Worm (Caenorhabditis elegans) whole organism, L3 larva: ENCODE results near the gene fbxa-208.

Source experiments
- R02D3.7 ChIP-seq: fragments of 150-350 bp; optimal IDR thresholded peaks from 2 replicates; lab custom pipeline; 2014; ENCODE audit warnings: missing biosample characterization, missing genetic modification characterization
- ceh-28 ChIP-seq: fragments of 150-350 bp; optimal IDR thresholded peaks from 2 replicates; lab custom pipeline; 2014; ENCODE audit warnings: missing biosample characterization, missing genetic modification reagents, missing genetic modification characterization
- daf-12 ChIP-seq: fragments of 150-350 bp; optimal IDR thresholded peaks from 2 replicates; lab custom pipeline; 2014; ENCODE audit warnings: missing biosample characterization, missing genetic modification reagents, missing genetic modification characterization
- elt-1 ChIP-seq: fragments of 150-350 bp; optimal IDR thresholded peaks from 2 replicates; lab custom pipeline; 2014; ENCODE audit warnings: missing biosample characterization, missing genetic modification characterization
- elt-2 ChIP-seq: sonication (generic microtip); optimal IDR thresholded peaks from 2 replicates; lab custom pipeline; 2016; ENCODE audit warnings: missing genetic modification reagents, mild to moderate bottlenecking, missing genetic modification characterization, missing compliant biosample characterization
- elt-3 ChIP-seq, 3 experiments: fragments of 150-350 bp in 1 of 3; sonication (generic microtip) in 2 of 3; optimal IDR thresholded peaks; 2 replicates in 2 of 3; 4 replicates in 1 of 3; lab custom pipeline; 2014 to 2017; ENCODE audit warnings: missing biosample characterization in 3 of 3, missing genetic modification characterization in 3 of 3
- eor-1 ChIP-seq, 2 experiments: fragments of 150-350 bp; optimal IDR thresholded peaks; 2 replicates each; lab custom pipeline; 2014 to 2018; ENCODE audit warnings: missing biosample characterization in 2 of 2, missing genetic modification characterization in 2 of 2
- fos-1 ChIP-seq: fragments of 150-350 bp; optimal IDR thresholded peaks from 2 replicates; lab custom pipeline; 2014; ENCODE audit warnings: missing biosample characterization, missing genetic modification characterization
- hmg-11 ChIP-seq: sonication (generic microtip); optimal IDR thresholded peaks from 2 replicates; lab custom pipeline; 2016; ENCODE audit warnings: missing genetic modification characterization, missing compliant biosample characterization
- jun-1 ChIP-seq: fragments of 150-350 bp; optimal IDR thresholded peaks from 2 replicates; lab custom pipeline; 2014; ENCODE audit warnings: missing biosample characterization, missing genetic modification reagents, missing genetic modification characterization
- lin-15B ChIP-seq: fragments of 150-350 bp; optimal IDR thresholded peaks from 2 replicates; lab custom pipeline; 2014; ENCODE audit warnings: missing biosample characterization, missing genetic modification characterization
- lin-39 ChIP-seq: fragments of 150-350 bp; optimal IDR thresholded peaks from 2 replicates; lab custom pipeline; 2018; ENCODE audit warnings: missing biosample characterization, missing genetic modification reagents, missing genetic modification characterization
- lsy-12 ChIP-seq: sonication (generic microtip); optimal IDR thresholded peaks from 2 replicates; lab custom pipeline; 2016; ENCODE audit warnings: mild to moderate bottlenecking, missing genetic modification characterization, missing compliant biosample characterization
- mdl-1 ChIP-seq: fragments of 150-350 bp; optimal IDR thresholded peaks from 2 replicates; lab custom pipeline; 2014; ENCODE audit warnings: missing biosample characterization, missing genetic modification characterization
- nfya-1 ChIP-seq: sonication (generic microtip); optimal IDR thresholded peaks from 2 replicates; lab custom pipeline; 2017; ENCODE audit warnings: missing genetic modification characterization, mild to moderate bottlenecking, missing compliant biosample characterization, antibody characterized with exemption, moderate library complexity; ENCODE audit not compliant: insufficient read depth
- nhr-11 ChIP-seq: fragments of 150-350 bp; optimal IDR thresholded peaks from 2 replicates; lab custom pipeline; 2014; ENCODE audit warnings: missing biosample characterization, missing genetic modification characterization
- nhr-23 ChIP-seq: fragments of 150-350 bp; optimal IDR thresholded peaks from 2 replicates; lab custom pipeline; 2014; ENCODE audit warnings: missing biosample characterization, missing genetic modification reagents, missing genetic modification characterization
- nhr-237 ChIP-seq: fragments of 150-350 bp; optimal IDR thresholded peaks from 2 replicates; lab custom pipeline; 2014; ENCODE audit warnings: missing biosample characterization, missing genetic modification characterization
- nhr-25 ChIP-seq: sonication (generic microtip); optimal IDR thresholded peaks from 2 replicates; lab custom pipeline; 2017; ENCODE audit warnings: missing biosample characterization, missing genetic modification characterization
- nhr-28 ChIP-seq: fragments of 150-350 bp; optimal IDR thresholded peaks from 2 replicates; lab custom pipeline; 2014; ENCODE audit warnings: missing biosample characterization, missing genetic modification characterization
- nhr-67 ChIP-seq: fragments of 150-350 bp; optimal IDR thresholded peaks from 2 replicates; lab custom pipeline; 2014; ENCODE audit warnings: missing biosample characterization, missing genetic modification characterization
- nhr-77 ChIP-seq: fragments of 150-350 bp; optimal IDR thresholded peaks from 2 replicates; lab custom pipeline; 2014; ENCODE audit warnings: missing biosample characterization, missing genetic modification characterization
- pha-4 ChIP-seq: fragments of 150-350 bp; optimal IDR thresholded peaks from 2 replicates; lab custom pipeline; 2014; ENCODE audit warnings: missing biosample characterization, missing genetic modification reagents, missing genetic modification characterization
- pqm-1 ChIP-seq: fragments of 150-350 bp; optimal IDR thresholded peaks from 2 replicates; lab custom pipeline; 2017; ENCODE audit warnings: missing biosample characterization, missing genetic modification characterization, inconsistent platforms
- sea-2 ChIP-seq: fragments of 150-350 bp; sonication (generic microtip); optimal IDR thresholded peaks from 4 replicates; lab custom pipeline; 2014; ENCODE audit warnings: missing biosample characterization, missing genetic modification reagents, missing genetic modification characterization
- skn-1 ChIP-seq: fragments of 150-350 bp; optimal IDR thresholded peaks from 2 replicates; lab custom pipeline; 2014; ENCODE audit warnings: missing biosample characterization, missing genetic modification characterization
- snpc-4 ChIP-seq: fragments of 150-350 bp; optimal IDR thresholded peaks from 2 replicates; lab custom pipeline; 2014; ENCODE audit warnings: missing biosample characterization, missing genetic modification characterization
- tbx-2 ChIP-seq: sonication (generic microtip); optimal IDR thresholded peaks from 2 replicates; lab custom pipeline; 2016; ENCODE audit warnings: mild to moderate bottlenecking, missing genetic modification characterization, missing compliant biosample characterization
- unc-39 ChIP-seq: sonication (generic microtip); optimal IDR thresholded peaks from 4 replicates; lab custom pipeline; 2017; ENCODE audit warnings: missing biosample characterization, missing genetic modification characterization
- ztf-4 ChIP-seq: fragments of 150-350 bp; optimal IDR thresholded peaks from 2 replicates; lab custom pipeline; 2014; ENCODE audit warnings: missing biosample characterization, missing genetic modification characterization

Gene fbxa-208

ce11 chrIII:1230174-1230573 lies 26.4 kb upstream of the fbxa-208 start, which contains the start of gene pes-4:
Gene pes-4 (minus strand): TSS chrIII:1230274.
- no peak for TF ChIP-seq ceh-28 (tag; lab: Kevin White, UChicago)

ce11 chrIII:1230672-1231071 lies 25.9 kb upstream of the fbxa-208 start:
- TF ChIP-seq ztf-4 (tag; lab: Kevin White, UChicago), result no peak
- no peak for TF ChIP-seq elt-2 (tag; lab: Kevin White, UChicago)
- no peak for TF ChIP-seq mdl-1 (tag; lab: Kevin White, UChicago)
- TF ChIP-seq unc-39, result no peak
- no peak for TF ChIP-seq pha-4 (tag; lab: Kevin White, UChicago)
- TF ChIP-seq snpc-4 (tag; lab: Kevin White, UChicago), result no peak
- TF ChIP-seq fos-1 (tag; lab: Kevin White, UChicago), result no peak
- TF ChIP-seq nhr-67 (tag; lab: Kevin White, UChicago), result no peak
- TF ChIP-seq hmg-11, result no peak
- no peak for TF ChIP-seq nhr-237 (tag; lab: Kevin White, UChicago)
- no peak for TF ChIP-seq ceh-28 (tag; lab: Kevin White, UChicago)
- no peak for TF ChIP-seq nhr-28
- TF ChIP-seq jun-1 (tag; lab: Kevin White, UChicago), result no peak
- TF ChIP-seq daf-12 (tag; lab: Kevin White, UChicago), result no peak
- TF ChIP-seq nhr-23 (tag; lab: Kevin White, UChicago), result no peak
- TF ChIP-seq, all 47 proteins: peak for 0

DNA sequence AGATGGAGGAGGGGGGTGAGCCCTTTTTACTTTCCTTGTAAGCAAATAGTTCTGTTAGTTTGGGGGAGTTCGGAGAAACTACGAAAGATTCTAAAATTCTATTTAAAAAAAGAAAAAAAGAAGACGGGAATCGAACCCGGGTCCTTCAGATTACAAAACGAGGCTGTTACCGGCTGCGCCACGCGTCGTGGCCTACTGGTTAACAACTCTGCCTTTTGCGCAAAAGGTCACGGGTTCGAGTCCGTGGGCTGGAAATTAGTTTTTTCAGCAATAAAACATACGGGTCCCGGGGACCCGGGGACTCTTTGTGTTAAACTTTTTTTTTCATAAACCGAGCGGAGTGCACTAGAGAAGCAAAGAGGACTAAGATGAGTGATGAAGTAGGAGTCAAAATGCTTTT lies 25.4 kb upstream of the fbxa-208 start:
- TF ChIP-seq elt-3 (tag; optimal IDR thresholded peaks at IDR 0.05; lab: Kevin White, UChicago) (no peak), lin-39 (peak; percentile 20)

DNA sequence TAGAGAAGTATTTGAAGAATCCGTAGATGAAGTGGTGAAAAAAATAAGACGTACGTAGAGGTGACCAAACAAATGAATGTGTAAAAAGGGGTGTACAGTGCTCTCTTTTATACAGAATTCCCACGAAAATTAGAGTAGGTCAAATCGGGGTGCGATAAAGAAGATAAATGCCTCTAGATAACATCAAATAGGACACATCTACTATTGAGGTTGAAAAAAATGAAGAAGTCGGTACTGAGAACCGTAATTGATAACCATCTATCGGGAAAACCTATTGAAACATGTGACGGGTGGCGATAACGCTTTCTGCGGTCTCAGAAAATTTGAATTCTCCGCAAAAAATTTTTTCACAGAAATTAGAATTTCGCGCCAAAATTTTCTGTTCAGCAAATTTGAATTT lies 17.9 kb upstream of the fbxa-208 start, which contains the start of gene fbxa-61:
Gene fbxa-61 (plus strand): TSS at position 345 of the 400 bp plus-strand sequence.
- TF ChIP-seq nhr-28 (no peak), nhr-23 (tag; lab: Kevin White, UChicago) (peak; percentile 42), nhr-77 (tag; lab: Kevin White, UChicago) (no peak), jun-1 (tag; lab: Kevin White, UChicago) (no peak), nhr-11 (no peak), fos-1 (tag; lab: Kevin White, UChicago) (no peak), eor-1 (tag; optimal IDR thresholded peaks at IDR 0.05; lab: Kevin White, UChicago) (no peak), elt-1 (tag; lab: Kevin White, UChicago) (peak; percentile 88)

ce11 chrIII:1243199-1243598 lies 13.4 kb upstream of the fbxa-208 start, which contains the start of gene fbxa-63:
Gene fbxa-63 (plus strand): TSS chrIII:1243508.
- TF ChIP-seq lin-15B (tag; lab: Kevin White, UChicago) (peak; percentile 14), elt-2 (tag; lab: Kevin White, UChicago) (peak; percentile 18), hmg-11 (peak; percentile 72), snpc-4 (tag; lab: Kevin White, UChicago) (no peak), daf-12 (tag; lab: Kevin White, UChicago) (no peak), pha-4 (tag; lab: Kevin White, UChicago) (peak; percentile 49), nfya-1 (tag; lab: Kevin White, UChicago) (peak; percentile 48), R02D3.7 (tag; lab: Kevin White, UChicago) (no peak), pqm-1 (tag; lab: Kevin White, UChicago) (peak; percentile 32)

ce11 chrIII:1248335-1248734 lies 8.3 kb upstream of the fbxa-208 start:
- TF ChIP-seq sea-2 (GFP tag; lab: Kevin White, UChicago), result no peak
- no peak for TF ChIP-seq nhr-237 (tag; lab: Kevin White, UChicago)
- TF ChIP-seq nhr-23 (tag; lab: Kevin White, UChicago), result no peak
- no peak for TF ChIP-seq nhr-25 (tag; lab: Kevin White, UChicago)
- TF ChIP-seq eor-1 (tag; optimal IDR thresholded peaks at IDR 0.05; lab: Kevin White, UChicago), result no peak
- TF ChIP-seq snpc-4 (tag; lab: Kevin White, UChicago), result no peak

ce11 chrIII:1249111-1249583 lies 7.5 kb upstream of the fbxa-208 start, which contains the start of the genes fbxa-76 and fbxa-77:
Gene fbxa-76 (minus strand): TSS chrIII:1249161.
Gene fbxa-77 (plus strand): TSS chrIII:1249475.
- TF ChIP-seq lsy-12 (tag; lab: Kevin White, UChicago), result no peak
- peak; percentile 85 for TF ChIP-seq pha-4 (tag; lab: Kevin White, UChicago)
- peak; percentile 37 for TF ChIP-seq skn-1 (tag; lab: Kevin White, UChicago)
- TF ChIP-seq elt-2 (tag; lab: Kevin White, UChicago), result peak; percentile 78
- TF ChIP-seq nhr-25 (tag; lab: Kevin White, UChicago), result no peak
- TF ChIP-seq pqm-1 (tag; lab: Kevin White, UChicago), result peak; percentile 54
- TF ChIP-seq tbx-2, result no peak
- TF ChIP-seq nfya-1 (tag; lab: Kevin White, UChicago), result peak; percentile 48
- peak; percentile 62 for TF ChIP-seq hmg-11
- TF ChIP-seq lin-15B (tag; lab: Kevin White, UChicago), result peak; percentile 25
- TF ChIP-seq lin-39, result peak; percentile 3
